Fruit fly (Drosophila melanogaster): ENCODE data around the gene CG17681.

The CG17681 gene

DNA sequence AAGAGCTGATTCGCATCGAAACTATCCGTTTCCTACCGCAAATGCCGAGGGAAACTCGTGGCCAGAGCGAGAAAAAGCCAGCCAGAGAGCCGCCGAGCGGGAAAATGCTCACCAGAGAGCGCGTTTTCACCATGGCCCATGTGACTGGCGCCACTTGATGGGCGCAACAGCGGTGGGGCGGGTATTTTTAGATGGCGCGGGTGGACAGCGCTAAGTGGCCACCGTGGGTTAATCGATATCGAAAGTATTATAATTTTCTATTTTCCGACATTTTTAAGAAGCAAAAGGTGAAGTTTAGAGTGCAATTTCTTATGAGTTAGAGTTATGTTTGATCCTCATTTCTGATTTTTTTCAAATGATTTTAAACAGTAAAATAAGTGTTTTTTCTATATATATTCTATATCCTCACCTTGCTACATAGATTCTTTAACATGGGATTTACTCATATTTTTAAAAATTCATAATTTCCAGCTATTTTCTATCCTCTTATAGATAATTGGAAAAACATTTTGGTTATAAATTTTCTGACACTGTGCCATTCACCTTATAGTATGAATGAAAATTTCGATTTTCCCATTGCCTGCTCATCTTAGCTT lies 31.8 kb downstream of the CG17681 start, which contains the start of gene Ptp36E (continued):
- TF ChIP-seq CG11085 (GFP tag; IDR thresholded peaks at IDR 0.05) (peak; percentile 63), z (GFP tag; IDR thresholded peaks at IDR 0.05) (no peak), aop (GFP tag; IDR thresholded peaks at IDR 0.05) (no peak), NC2β (GFP tag; optimal IDR thresholded peaks at IDR 0.05) (no peak), CG3407 (GFP tag; optimal IDR thresholded peaks at IDR 0.05) (peak; percentile 64), cato (GFP tag; optimal IDR thresholded peaks at IDR 0.05; ENCODE audit: borderline replicate concordance) (peak; percentile 59), twi (tag; optimal IDR thresholded peaks at IDR 0.05) (no peak), Antp (GFP tag; optimal IDR thresholded peaks at IDR 0.05) (peak; percentile 36), CG16815 (GFP tag; optimal IDR thresholded peaks at IDR 0.05) (peak; percentile 67), D (optimal IDR thresholded peaks at IDR 0.05) (no peak), D (GFP tag; optimal IDR thresholded peaks at IDR 0.05) (peak; percentile 76), MESR4 (GFP tag; optimal IDR thresholded peaks at IDR 0.05) (no peak), Sry-δ (GFP tag; optimal IDR thresholded peaks at IDR 0.05) (no peak), chif (GFP tag; optimal IDR thresholded peaks at IDR 0.05) (peak; percentile 22 to 41), otp (GFP tag; IDR thresholded peaks at IDR 0.05) (peak; percentile 58; the same call in 2 of the 3 replicates), Atf-2 (GFP tag; optimal IDR thresholded peaks at IDR 0.05) (peak; percentile 12), Aef1 (GFP tag; IDR thresholded peaks at IDR 0.05) (peak; percentile 77), amos (GFP tag; IDR thresholded peaks at IDR 0.05; ENCODE audit: partially characterized antibody) (no peak), CG6175 (GFP tag; IDR thresholded peaks at IDR 0.05) (0 out of 3 replicates have a peak, but pooled peaks have one; percentile 55), nmo (GFP tag; optimal IDR thresholded peaks at IDR 0.05) (peak; percentile 77), HLHmδ (GFP tag; optimal IDR thresholded peaks at IDR 0.05) (no peak), peb (GFP tag; IDR thresholded peaks at IDR 0.05) (peak; percentile 61; the same call in 1 of the 2 replicates), CG12769 (tag; optimal IDR thresholded peaks at IDR 0.05) (peak; percentile 20), Kr (GFP tag; optimal IDR thresholded peaks at IDR 0.05) (no peak), CG15479 (GFP tag; optimal IDR thresholded peaks at IDR 0.05) (no peak), grn (GFP tag; optimal IDR thresholded peaks at IDR 0.05) (no peak), HLH4C (GFP tag; IDR thresholded peaks at IDR 0.05; ENCODE audit: partially characterized antibody) (no peak), CG12391 (tag; optimal IDR thresholded peaks at IDR 0.05) (no peak), Awh (GFP tag; IDR thresholded peaks at IDR 0.05) (peak; percentile 65), CG42726 (GFP tag; IDR thresholded peaks at IDR 0.05; ENCODE audit: partially characterized antibody) (no peak), CG9876 (GFP tag; optimal IDR thresholded peaks at IDR 0.05) (no peak), Nf-YC (tag; optimal IDR thresholded peaks at IDR 0.05) (peak; percentile 78), Dek (tag; optimal IDR thresholded peaks at IDR 0.05) (peak; percentile 84), CG4424 (GFP tag; optimal IDR thresholded peaks at IDR 0.05) (peak; percentile 85), CG6813 (GFP tag; optimal IDR thresholded peaks at IDR 0.05) (peak; percentile 85), CG2875 (GFP tag; optimal IDR thresholded peaks at IDR 0.05) (peak; percentile 51), CG17359 (tag; optimal IDR thresholded peaks at IDR 0.05) (peak; percentile 86), Rfx (GFP tag; IDR thresholded peaks at IDR 0.05) (peak; percentile 62; the same call in 1 of the 2 replicates), tio (GFP tag; optimal IDR thresholded peaks at IDR 0.05) (peak; percentile 73), NC2α (GFP tag; optimal IDR thresholded peaks at IDR 0.05) (no peak), fd3F (GFP tag; optimal IDR thresholded peaks at IDR 0.05) (peak; percentile 48), CG7839 (tag; optimal IDR thresholded peaks at IDR 0.05) (peak; percentile 81), sens-2 (GFP tag; IDR thresholded peaks at IDR 0.05) (no peak), Nf-YA (GFP tag; IDR thresholded peaks at IDR 0.05) (peak; percentile 48; the same call in 1 of the 2 replicates), CG14860 (GFP tag; IDR thresholded peaks at IDR 0.05; ENCODE audit: partially characterized antibody) (no peak), Deaf1 (tag; optimal IDR thresholded peaks at IDR 0.05) (peak; percentile 38), unc-4 (GFP tag; IDR thresholded peaks at IDR 0.05; ENCODE audit: partially characterized antibody) (no peak), ara (GFP tag; IDR thresholded peaks at IDR 0.05) (peak; percentile 70), Six4 (GFP tag; optimal IDR thresholded peaks at IDR 0.05) (peak; percentile 57), Dbx (GFP tag; IDR thresholded peaks at IDR 0.05) (peak; percentile 79)

All from whole organism, embryonic.